Worm (Caenorhabditis elegans) whole organism, young adult: ENCODE results near the gene ptc-1.
A peak's percentile ranks its signal among the peaks of the same experiment; 100 is the strongest.

ENCODE experiments used
- C17E4.6 ChIP-seq: fragments of 200-800 bp; sonication (Bioruptor generic); IDR thresholded peaks from 2 replicates; pipeline ENCODE4 v1.3.6; 2022; ENCODE audit warnings: missing genetic modification reagents, missing genetic modification characterization, missing compliant biosample characterization
- F10E7.11 ChIP-seq: sonication (generic microtip); optimal IDR thresholded peaks from 2 replicates; lab custom pipeline; 2017; ENCODE audit warnings: mild to moderate bottlenecking, missing genetic modification characterization, moderate library complexity, missing compliant biosample characterization
- F22D6.2 ChIP-seq: sonication (generic microtip); optimal IDR thresholded peaks from 2 replicates; lab custom pipeline; 2016; ENCODE audit warnings: mild to moderate bottlenecking, missing genetic modification characterization, missing compliant biosample characterization
- F23B12.7 ChIP-seq: sonication (generic microtip); optimal IDR thresholded peaks from 2 replicates; lab custom pipeline; 2017; ENCODE audit warnings: missing genetic modification characterization, mild to moderate bottlenecking, missing compliant biosample characterization, antibody characterized with exemption, moderate library complexity; ENCODE audit not compliant: insufficient read depth
- F33H1.4 ChIP-seq: fragments of 200-800 bp; sonication (Bioruptor generic); IDR thresholded peaks from 2 replicates; pipeline ENCODE4 v1.3.6; 2022; ENCODE audit warnings: missing genetic modification reagents, missing genetic modification characterization, missing compliant biosample characterization
- F57A8.1 ChIP-seq: fragments of 200-800 bp; sonication (Bioruptor generic); optimal IDR thresholded peaks from 2 replicates; lab custom pipeline; 2018; ENCODE audit warnings: mild to moderate bottlenecking, missing genetic modification characterization, moderate library complexity, missing compliant biosample characterization
- T26A5.8 ChIP-seq: sonication (generic microtip); optimal IDR thresholded peaks from 2 replicates; lab custom pipeline; 2016; ENCODE audit warnings: missing genetic modification characterization, missing compliant biosample characterization
- Y53F4B.3 ChIP-seq: fragments of 200-800 bp; sonication (Bioruptor generic); IDR thresholded peaks from 2 replicates; pipeline ENCODE4 v1.3.6; 2022; ENCODE audit warnings: missing genetic modification reagents, missing genetic modification characterization, missing compliant biosample characterization
- Y56A3A.18 ChIP-seq: fragments of 200-800 bp; sonication (Bioruptor generic); IDR thresholded peaks from 2 replicates; pipeline ENCODE4 v1.3.6; 2022; ENCODE audit warnings: missing genetic modification reagents, missing genetic modification characterization, missing compliant biosample characterization
- Y79H2A.3 ChIP-seq: fragments of 200-800 bp; sonication (Bioruptor generic); conservative IDR thresholded peaks from 2 replicates; pipeline ENCODE4 v1.3.6; 2022; ENCODE audit warnings: missing genetic modification reagents, missing genetic modification characterization, missing compliant biosample characterization
- Y95B8A.8 ChIP-seq: fragments of 200-800 bp; sonication (Bioruptor generic); IDR thresholded peaks from 2 replicates; pipeline ENCODE4 v1.3.6; 2022; ENCODE audit warnings: missing genetic modification reagents, missing genetic modification characterization, missing compliant biosample characterization
- aptf-3 ChIP-seq: fragments of 200-800 bp; sonication (Bioruptor generic); IDR thresholded peaks from 2 replicates; pipeline ENCODE4 v1.3.6; 2022; ENCODE audit warnings: missing genetic modification characterization, missing compliant biosample characterization
- attf-6 ChIP-seq: fragments of 200-800 bp; sonication (Bioruptor generic); IDR thresholded peaks from 2 replicates; pipeline ENCODE4 v1.3.6; 2022; ENCODE audit warnings: missing genetic modification reagents, missing genetic modification characterization, missing compliant biosample characterization
- bed-2 ChIP-seq: fragments of 200-800 bp; sonication (Bioruptor generic); IDR thresholded peaks from 2 replicates; pipeline ENCODE4 v1.3.6; 2022; ENCODE audit warnings: missing genetic modification reagents, missing genetic modification characterization, missing compliant biosample characterization
- cebp-2 ChIP-seq: fragments of 200-800 bp; sonication (Bioruptor generic); IDR thresholded peaks from 2 replicates; pipeline ENCODE4 v1.3.6; 2022; ENCODE audit warnings: missing genetic modification characterization, missing compliant biosample characterization
- ceh-27 ChIP-seq: fragments of 200-800 bp; sonication (Bioruptor generic); optimal IDR thresholded peaks from 2 replicates; lab custom pipeline; 2018; ENCODE audit warnings: mild to moderate bottlenecking, missing genetic modification characterization, moderate library complexity, missing compliant biosample characterization
- ceh-79 ChIP-seq: sonication (generic microtip); optimal IDR thresholded peaks from 2 replicates; lab custom pipeline; 2017; ENCODE audit warnings: mild to moderate bottlenecking, missing genetic modification characterization, missing compliant biosample characterization
- ceh-91 ChIP-seq: fragments of 200-800 bp; sonication (Bioruptor generic); IDR thresholded peaks from 2 replicates; pipeline ENCODE4 v1.3.6; 2022; ENCODE audit warnings: missing genetic modification reagents, missing genetic modification characterization, missing compliant biosample characterization
- chd-7 ChIP-seq: sonication (generic microtip); optimal IDR thresholded peaks from 2 replicates; lab custom pipeline; 2016; ENCODE audit warnings: mild to moderate bottlenecking, missing genetic modification characterization, moderate library complexity, missing compliant biosample characterization
- dpff-1 ChIP-seq: sonication (generic microtip); optimal IDR thresholded peaks from 2 replicates; lab custom pipeline; 2017; ENCODE audit warnings: mild to moderate bottlenecking, missing genetic modification characterization, missing compliant biosample characterization
- dpl-1 ChIP-seq: fragments of 150-350 bp; optimal IDR thresholded peaks from 2 replicates; lab custom pipeline; 2014; ENCODE audit warnings: missing biosample characterization, missing genetic modification reagents, missing genetic modification characterization
- efl-1 ChIP-seq: fragments of 150-350 bp; optimal IDR thresholded peaks from 2 replicates; lab custom pipeline; 2014; ENCODE audit warnings: missing biosample characterization, missing genetic modification reagents, missing genetic modification characterization
- gei-17 ChIP-seq: fragments of 200-800 bp; sonication (Bioruptor generic); optimal IDR thresholded peaks from 2 replicates; lab custom pipeline; 2018; ENCODE audit warnings: mild to moderate bottlenecking, missing genetic modification characterization, missing compliant biosample characterization
- hlh-12 ChIP-seq: sonication (generic microtip); optimal IDR thresholded peaks from 2 replicates; lab custom pipeline; 2016; ENCODE audit warnings: missing genetic modification characterization, missing compliant biosample characterization
- hsf-1 ChIP-seq: fragments of 200-800 bp; sonication (Bioruptor generic); IDR thresholded peaks from 2 replicates; pipeline ENCODE4 v1.3.6; 2022; ENCODE audit warnings: missing genetic modification reagents, missing genetic modification characterization, missing compliant biosample characterization
- lin-26 ChIP-seq: fragments of 200-800 bp; sonication (Bioruptor generic); IDR thresholded peaks from 2 replicates; pipeline ENCODE4 v1.3.6; 2022; ENCODE audit warnings: missing genetic modification reagents, missing genetic modification characterization, missing compliant biosample characterization
- lin-40 ChIP-seq: sonication (generic microtip); optimal IDR thresholded peaks from 2 replicates; lab custom pipeline; 2016; ENCODE audit warnings: missing genetic modification characterization, mild to moderate bottlenecking, missing compliant biosample characterization, missing genotype, missing genetic modification reagents
- lin-54 ChIP-seq: fragments of 200-800 bp; sonication (Bioruptor generic); optimal IDR thresholded peaks from 2 replicates; lab custom pipeline; 2018; ENCODE audit warnings: mild to moderate bottlenecking, missing genetic modification characterization, missing compliant biosample characterization
- lir-1 ChIP-seq: fragments of 200-800 bp; sonication (Bioruptor generic); conservative IDR thresholded peaks from 2 replicates; pipeline ENCODE4 v1.3.6; 2022; ENCODE audit warnings: missing genetic modification reagents, missing genetic modification characterization, missing compliant biosample characterization
- madf-8 ChIP-seq: fragments of 200-800 bp; sonication (Bioruptor generic); conservative IDR thresholded peaks from 2 replicates; pipeline ENCODE4 v1.3.6; 2022; ENCODE audit warnings: missing genetic modification reagents, missing genetic modification characterization, missing compliant biosample characterization
- mes-4 ChIP-seq: sonication (generic microtip); optimal IDR thresholded peaks from 2 replicates; lab custom pipeline; 2016; ENCODE audit warnings: missing genotype, missing genetic modification characterization, missing compliant biosample characterization
- nfya-1 ChIP-seq: sonication (generic microtip); optimal IDR thresholded peaks from 2 replicates; lab custom pipeline; 2017; ENCODE audit warnings: antibody characterized with exemption, missing compliant biosample characterization, missing genetic modification characterization, borderline replicate concordance; ENCODE audit not compliant: insufficient read depth
- nhr-120 ChIP-seq: fragments of 200-800 bp; sonication (Bioruptor generic); IDR thresholded peaks from 2 replicates; pipeline ENCODE4 v1.3.6; 2022; ENCODE audit warnings: missing genetic modification characterization, missing compliant biosample characterization
- rec-8 ChIP-seq, 2 experiments: sonication (generic microtip); optimal IDR thresholded peaks; 2 replicates each; lab custom pipeline; 2016; ENCODE audit warnings: mild to moderate bottlenecking in 2 of 2, missing genetic modification characterization in 2 of 2, missing genetic modification reagents in 2 of 2, missing genotype in 2 of 2, missing biosample characterization in 1 of 2, missing compliant biosample characterization in 1 of 2, moderate library complexity in 1 of 2
- repo-1 ChIP-seq: sonication (generic microtip); optimal IDR thresholded peaks from 2 replicates; lab custom pipeline; 2017; ENCODE audit warnings: mild to moderate bottlenecking, missing genetic modification characterization, missing compliant biosample characterization
- snpc-1.3 ChIP-seq: sonication (generic microtip); optimal IDR thresholded peaks from 2 replicates; lab custom pipeline; 2017; ENCODE audit warnings: missing genetic modification characterization, mild to moderate bottlenecking, missing compliant biosample characterization, antibody characterized with exemption, moderate library complexity, missing genotype, missing genetic modification reagents; ENCODE audit not compliant: insufficient read depth
- snpc-3.4 ChIP-seq: sonication (generic microtip); optimal IDR thresholded peaks from 2 replicates; lab custom pipeline; 2017; ENCODE audit warnings: missing genetic modification characterization, mild to moderate bottlenecking, missing compliant biosample characterization, antibody characterized with exemption, moderate library complexity, missing genotype, missing genetic modification reagents
- snpc-4 ChIP-seq, 5 experiments: fragments of 150-350 bp in 1 of 5; sonication (generic microtip) in 4 of 5; optimal IDR thresholded peaks; 2 replicates each; lab custom pipeline; 2014 to 2018; ENCODE audit warnings: missing genetic modification characterization in 5 of 5, missing biosample characterization in 3 of 5, antibody characterized with exemption in 2 of 5, mild to moderate bottlenecking in 2 of 5, missing compliant biosample characterization in 2 of 5, missing genotype in 2 of 5, moderate library complexity in 2 of 5, missing genetic modification reagents in 1 of 5
- somi-1 ChIP-seq: fragments of 200-800 bp; sonication (Bioruptor generic); optimal IDR thresholded peaks from 2 replicates; lab custom pipeline; 2018; ENCODE audit warnings: mild to moderate bottlenecking, missing genetic modification characterization, missing compliant biosample characterization
- tlf-1 ChIP-seq: fragments of 200-800 bp; sonication (Bioruptor generic); optimal IDR thresholded peaks from 2 replicates; lab custom pipeline; 2018; ENCODE audit warnings: mild to moderate bottlenecking, missing genetic modification characterization, missing compliant biosample characterization
- unc-130 ChIP-seq: sonication (generic microtip); optimal IDR thresholded peaks from 2 replicates; lab custom pipeline; 2016; ENCODE audit warnings: missing genetic modification reagents, missing genetic modification characterization, missing compliant biosample characterization
- xnd-1 ChIP-seq: sonication (generic microtip); optimal IDR thresholded peaks from 2 replicates; lab custom pipeline; 2016; ENCODE audit warnings: missing genotype, missing genetic modification reagents, missing genetic modification characterization, missing compliant biosample characterization
- zfh-2 ChIP-seq: fragments of 200-800 bp; sonication (Bioruptor generic); conservative IDR thresholded peaks from 2 replicates; pipeline ENCODE4 v1.3.6; 2022; ENCODE audit warnings: missing genetic modification reagents, missing genetic modification characterization, missing compliant biosample characterization
- zim-3 ChIP-seq: sonication (generic microtip); optimal IDR thresholded peaks from 2 replicates; lab custom pipeline; 2017; ENCODE audit warnings: mild to moderate bottlenecking, missing genetic modification characterization, moderate library complexity, missing compliant biosample characterization
- ztf-3 ChIP-seq: fragments of 200-800 bp; sonication (Bioruptor generic); optimal IDR thresholded peaks from 2 replicates; lab custom pipeline; 2018; ENCODE audit warnings: mild to moderate bottlenecking, missing genetic modification characterization, missing compliant biosample characterization

The ptc-1 gene

DNA sequence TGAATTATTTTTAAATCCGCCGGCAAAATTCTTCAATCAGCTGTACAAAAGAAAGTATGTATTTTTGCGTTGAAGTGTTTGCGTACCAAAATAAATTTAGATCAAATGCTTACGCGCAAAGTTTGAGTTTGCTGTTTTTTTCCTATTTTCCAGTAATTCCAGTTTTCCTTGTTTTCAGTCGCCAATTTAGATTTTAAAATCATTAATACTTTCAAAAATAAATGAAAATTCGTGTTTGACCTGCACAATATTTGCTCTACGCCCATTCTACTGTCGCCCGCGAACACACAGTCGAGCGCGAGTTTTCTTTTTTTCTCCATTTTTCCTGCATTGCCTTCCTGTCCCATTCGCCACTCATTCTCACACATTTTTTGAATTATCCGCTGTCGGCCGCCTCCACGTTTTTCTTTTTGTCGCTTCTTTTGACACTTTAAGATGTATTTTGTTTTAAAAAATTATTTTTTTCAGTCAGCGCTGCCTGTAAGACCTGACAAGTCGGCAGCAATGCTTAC is at the start of gene ptc-1 (continued):
- peak; percentile 72 for TF ChIP-seq hsf-1 (GFP tag; lab: Robert Waterston, UW)
- no peak for TF ChIP-seq attf-6
- TF ChIP-seq aptf-3 (GFP tag; lab: Robert Waterston, UW), result no peak
- no peak for TF ChIP-seq cebp-2 (GFP tag; lab: Robert Waterston, UW)
- TF ChIP-seq efl-1 (GFP tag; lab: Kevin White, UChicago), result peak; percentile 83
- TF ChIP-seq Y79H2A.3 (GFP tag; lab: Robert Waterston, UW), result no peak
- TF ChIP-seq unc-130 (GFP tag; lab: Kevin White, UChicago), result peak; percentile 17
- TF ChIP-seq lin-26 (GFP tag; lab: Robert Waterston, UW), result no peak
- no peak for TF ChIP-seq chd-7 (tag; lab: Kevin White, UChicago)
- TF ChIP-seq lir-1 (GFP tag; lab: Robert Waterston, UW), result no peak
- no peak for TF ChIP-seq repo-1 (tag; lab: Kevin White, UChicago)
- no peak for TF ChIP-seq nfya-1 (tag; lab: Kevin White, UChicago)
- peak; percentile 24 for TF ChIP-seq snpc-3.4 (tag; lab: Kevin White, UChicago)
- TF ChIP-seq lin-54 (GFP tag; lab: Kevin White, UChicago), result peak; percentile 49
- TF ChIP-seq ceh-91, result peak; percentile 60
- TF ChIP-seq lin-40 (tag; lab: Kevin White, UChicago), result no peak
- peak; percentile 67 for TF ChIP-seq dpl-1 (GFP tag; lab: Kevin White, UChicago)
- no peak for TF ChIP-seq bed-2 (GFP tag; lab: Robert Waterston, UW)
- no peak for TF ChIP-seq Y56A3A.18
- TF ChIP-seq somi-1 (GFP tag; lab: Kevin White, UChicago), result no peak
- TF ChIP-seq ceh-79 (tag; lab: Kevin White, UChicago), result no peak
- TF ChIP-seq gei-17, result no peak
- TF ChIP-seq Y95B8A.8 (GFP tag; lab: Robert Waterston, UW), result no peak
- TF ChIP-seq zim-3 (tag; lab: Kevin White, UChicago), result no peak
- TF ChIP-seq snpc-1.3, result no peak
- peak; percentile 49 for TF ChIP-seq F33H1.4 (GFP tag; lab: Robert Waterston, UW)
- TF ChIP-seq dpff-1 (tag; lab: Kevin White, UChicago), result no peak
- TF ChIP-seq madf-8, result peak; percentile 62
- no peak for TF ChIP-seq hlh-12 (tag; lab: Kevin White, UChicago)
- TF ChIP-seq C17E4.6 (GFP tag; lab: Robert Waterston, UW), result no peak
- TF ChIP-seq rec-8 (tag; optimal IDR thresholded peaks at IDR 0.05; lab: Kevin White, UChicago), result no peak
- peak; percentile 72 for TF ChIP-seq xnd-1
- peak; percentile 9 for TF ChIP-seq tlf-1

DNA sequence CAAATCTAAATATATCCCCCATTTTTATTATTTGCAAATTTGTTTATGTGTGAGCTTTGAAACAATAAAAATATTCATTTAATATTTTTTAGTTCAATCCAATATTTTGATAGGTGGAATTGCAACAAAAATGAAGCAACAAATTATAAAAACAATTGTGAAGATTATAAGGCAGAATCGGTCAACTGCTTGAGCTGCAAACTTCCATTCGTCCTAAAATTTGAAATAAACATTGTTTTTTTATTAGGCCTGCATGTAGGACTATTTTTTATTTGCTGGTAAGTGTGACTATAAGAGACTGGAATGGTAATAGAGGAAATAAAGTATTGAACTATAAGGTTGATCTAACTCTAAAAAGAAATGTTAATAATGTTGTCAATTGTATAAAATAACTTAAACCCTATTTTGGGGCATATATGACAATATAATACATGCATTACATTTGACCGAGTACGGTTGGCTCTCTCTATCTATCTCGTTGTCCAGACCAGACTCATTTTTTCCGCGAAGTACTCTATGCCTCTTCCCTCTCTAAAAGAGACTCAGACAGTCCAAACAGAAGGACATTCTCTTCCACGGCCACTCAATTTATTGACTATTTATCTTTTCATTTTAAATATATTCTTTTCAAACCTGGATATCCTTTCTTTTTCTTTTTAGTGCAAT is 47.3 kb upstream of the ptc-1 start, which contains the start of gene T09A5.4:
Gene T09A5.4, plus strand, starts transcription at position 616 of the 666 bp plus-strand sequence.
- TF ChIP-seq zim-3 (tag; lab: Kevin White, UChicago) (no peak), efl-1 (GFP tag; lab: Kevin White, UChicago) (no peak), snpc-4 (GFP tag; optimal IDR thresholded peaks at IDR 0.05; lab: Kevin White, UChicago) (no peak), snpc-4 (tag; optimal IDR thresholded peaks at IDR 0.05; lab: Kevin White, UChicago) (no peak), bed-2 (GFP tag; lab: Robert Waterston, UW) (no peak), lin-26 (GFP tag; lab: Robert Waterston, UW) (no peak), F10E7.11 (no peak), ceh-27 (GFP tag; lab: Kevin White, UChicago) (no peak), Y53F4B.3 (GFP tag; lab: Robert Waterston, UW) (no peak), T26A5.8 (tag; lab: Kevin White, UChicago) (no peak), F23B12.7 (tag; lab: Kevin White, UChicago) (no peak), ceh-91 (no peak), mes-4 (tag; lab: Kevin White, UChicago) (no peak), zfh-2 (GFP tag; lab: Robert Waterston, UW) (no peak), F22D6.2 (tag; lab: Kevin White, UChicago) (no peak), F57A8.1 (GFP tag; lab: Kevin White, UChicago) (no peak), nhr-120 (GFP tag; lab: Robert Waterston, UW) (no peak), gei-17 (no peak), ztf-3 (no peak)
